Fruit fly (Drosophila melanogaster): ENCODE data around the gene CG17834.
A peak's percentile ranks its signal among the peaks of the same experiment; 100 is the strongest.

The CG17834 gene

dm6 chr2L:8528318-8528717 lies 623 bp upstream of the CG17834 start, which contains the start of the genes lmgA and lmgB:
Gene lmgA (minus strand): TSS chr2L:8528618.
Gene lmgB (minus strand): TSS chr2L:8528618.
- TF ChIP-seq CTCF (optimal IDR thresholded peaks at IDR 0.05) (no peak), CG8478 (optimal IDR thresholded peaks at IDR 0.05) (no peak)

- TF ChIP-seq CTCF (optimal IDR thresholded peaks at IDR 0.05), result no peak
- TF ChIP-seq CG8478 (optimal IDR thresholded peaks at IDR 0.05), result no peak
Measured at dm6 chr2L:8530189-8530588, 1.2 kb downstream of the CG17834 start.

- no peak for TF ChIP-seq CG8478 (optimal IDR thresholded peaks at IDR 0.05)
- TF ChIP-seq CTCF (optimal IDR thresholded peaks at IDR 0.05), result no peak
Measured at dm6 chr2L:8532790-8533189, 3.8 kb downstream of the CG17834 start.

dm6 chr2L:8533632-8534031 lies 4.7 kb downstream of the CG17834 start:
- no peak for TF ChIP-seq CTCF (optimal IDR thresholded peaks at IDR 0.05)

dm6 chr2L:8534118-8534514 lies 5.2 kb downstream of the CG17834 start:
- TF ChIP-seq CTCF (optimal IDR thresholded peaks at IDR 0.05) (no peak), CG8478 (optimal IDR thresholded peaks at IDR 0.05) (no peak)

- TF ChIP-seq CTCF (optimal IDR thresholded peaks at IDR 0.05) (no peak), CG8478 (optimal IDR thresholded peaks at IDR 0.05) (no peak)
Measured at dm6 chr2L:8534515-8535295, 5.8 kb downstream of the CG17834 start.

dm6 chr2L:8535394-8536176 lies 6.6 kb downstream of the CG17834 start:
- TF ChIP-seq CTCF (optimal IDR thresholded peaks at IDR 0.05), result no peak
- TF ChIP-seq CG8478 (optimal IDR thresholded peaks at IDR 0.05), result no peak

- TF ChIP-seq CTCF (optimal IDR thresholded peaks at IDR 0.05) (no peak), CG8478 (optimal IDR thresholded peaks at IDR 0.05) (no peak)
Measured at dm6 chr2L:8538449-8539050, 9.6 kb downstream of the CG17834 start.

- no peak for TF ChIP-seq CG8478 (optimal IDR thresholded peaks at IDR 0.05)
- peak in 1 of 2 experiments; percentile 36 for TF ChIP-seq CTCF (optimal IDR thresholded peaks at IDR 0.05)
Measured at dm6 chr2L:8541469-8542233, 12.7 kb downstream of the CG17834 start, which contains the start of gene Sema1a. Gene Sema1a (plus strand): TSS chr2L:8542147.

- TF ChIP-seq CG8478 (optimal IDR thresholded peaks at IDR 0.05) (no peak), CTCF (optimal IDR thresholded peaks at IDR 0.05) (no peak)
Measured at dm6 chr2L:8542234-8542572, 13.3 kb downstream of the CG17834 start.

dm6 chr2L:8542639-8543038 lies 13.7 kb downstream of the CG17834 start:
- TF ChIP-seq CG8478 (optimal IDR thresholded peaks at IDR 0.05) (no peak), CTCF (optimal IDR thresholded peaks at IDR 0.05) (no peak)

- TF ChIP-seq CTCF (optimal IDR thresholded peaks at IDR 0.05) (peak in 1 of 2 experiments; percentile 18), CG8478 (optimal IDR thresholded peaks at IDR 0.05) (no peak)
Measured at dm6 chr2L:8543102-8543501, 14.2 kb downstream of the CG17834 start.

- no peak for TF ChIP-seq CG8478 (optimal IDR thresholded peaks at IDR 0.05)
Measured at dm6 chr2L:8543731-8544359, 14.9 kb downstream of the CG17834 start.

- TF ChIP-seq CG8478 (optimal IDR thresholded peaks at IDR 0.05) (no peak), CTCF (optimal IDR thresholded peaks at IDR 0.05) (no peak)
Measured at dm6 chr2L:8544636-8545035, 15.7 kb downstream of the CG17834 start.
